Fruit fly (Drosophila melanogaster) whole organism, embryonic: Measurements from ENCODE around the gene mmd.
A peak's percentile ranks its signal among the peaks of the same experiment; 100 is the strongest.

Experiments
- Ada2b ChIP-seq: fragments of 200-800 bp; sonication (Bioruptor generic); IDR thresholded peaks from 2 replicates; pipeline ENCODE4 v1.3.6; 2022; ENCODE audit warnings: missing biosample characterization, missing genetic modification characterization
- Antp ChIP-seq: fragments of 200-800 bp; sonication (Bioruptor generic); optimal IDR thresholded peaks from 3 replicates; lab custom pipeline; 2016; ENCODE audit warnings: missing biosample characterization, missing genetic modification characterization
- CG1024 ChIP-seq: fragments of 200-800 bp; sonication (Bioruptor generic); IDR thresholded peaks from 2 replicates; pipeline ENCODE4 v1.3.6; 2022; ENCODE audit warnings: missing biosample characterization, missing genetic modification characterization
- CG10462 ChIP-seq: fragments of 200-800 bp; sonication (Bioruptor generic); optimal IDR thresholded peaks from 2 replicates; lab custom pipeline; 2016; ENCODE audit warnings: missing biosample characterization, missing genetic modification characterization
- CG11085 ChIP-seq: fragments of 200-800 bp; sonication (Bioruptor generic); IDR thresholded peaks from 2 replicates; pipeline ENCODE4 v1.3.6; 2022; ENCODE audit warnings: missing biosample characterization, missing genetic modification characterization
- CG11247 ChIP-seq: fragments of 200-800 bp; sonication (Bioruptor generic); IDR thresholded peaks from 2 replicates; pipeline ENCODE4 v1.3.6; 2022; ENCODE audit warnings: missing biosample characterization, missing genetic modification characterization
- CG11723 ChIP-seq: fragments of 200-800 bp; sonication (Bioruptor generic); optimal IDR thresholded peaks from 2 replicates; lab custom pipeline; 2017; ENCODE audit warnings: missing biosample characterization, mild to moderate bottlenecking, missing genetic modification characterization
- CG13123 ChIP-seq: fragments of 200-800 bp; sonication (Bioruptor generic); optimal IDR thresholded peaks from 2 replicates; lab custom pipeline; 2016; ENCODE audit warnings: missing biosample characterization, missing genetic modification characterization
- CG13624 ChIP-seq: fragments of 200-800 bp; sonication (Bioruptor generic); optimal IDR thresholded peaks from 2 replicates; lab custom pipeline; 2016; ENCODE audit warnings: missing biosample characterization, missing genetic modification characterization
- CG13894 ChIP-seq: fragments of 200-800 bp; sonication (Bioruptor generic); optimal IDR thresholded peaks from 3 replicates; lab custom pipeline; 2018; ENCODE audit warnings: missing biosample characterization, mild to moderate bottlenecking, missing genetic modification characterization, moderate library complexity
- CG14014 ChIP-seq: fragments of 200-800 bp; sonication (Bioruptor generic); IDR thresholded peaks from 2 replicates; pipeline ENCODE4 v1.3.6; 2022; ENCODE audit warnings: missing biosample characterization, missing genetic modification characterization
- CG14860 ChIP-seq: fragments of 200-800 bp; sonication (Bioruptor generic); IDR thresholded peaks from 3 replicates; pipeline ENCODE4 v1.3.6; 2022; ENCODE audit warnings: missing biosample characterization, missing genetic modification characterization; ENCODE audit not compliant: partially characterized antibody
- CG15514 ChIP-seq: fragments of 200-800 bp; sonication (Bioruptor generic); optimal IDR thresholded peaks from 3 replicates; lab custom pipeline; 2017; ENCODE audit warnings: missing biosample characterization, missing genetic modification characterization, mild to moderate bottlenecking, moderate library complexity, missing genetic modification reagents
- CG16863 ChIP-seq: fragments of 200-800 bp; sonication (Bioruptor generic); optimal IDR thresholded peaks from 3 replicates; lab custom pipeline; 2016; ENCODE audit warnings: missing biosample characterization, missing genetic modification characterization
- CG17829 ChIP-seq: fragments of 200-800 bp; optimal IDR thresholded peaks from 2 replicates; lab custom pipeline; 2019; ENCODE audit warnings: missing biosample characterization, mild to moderate bottlenecking, missing genetic modification characterization, moderate library complexity
- CG18011 ChIP-seq: fragments of 200-800 bp; sonication (Bioruptor generic); optimal IDR thresholded peaks from 2 replicates; lab custom pipeline; 2017; ENCODE audit warnings: missing biosample characterization, missing genetic modification characterization, mild to moderate bottlenecking, moderate library complexity, missing genotype
- CG6175 ChIP-seq: fragments of 200-800 bp; sonication (Bioruptor generic); IDR thresholded peaks from 3 replicates; pipeline ENCODE4 v1.3.6; 2022; ENCODE audit warnings: missing biosample characterization, missing genetic modification characterization
- CG6254 ChIP-seq: fragments of 200-800 bp; sonication (Bioruptor generic); optimal IDR thresholded peaks from 3 replicates; lab custom pipeline; 2017; ENCODE audit warnings: mild to moderate bottlenecking, missing biosample characterization, missing genetic modification reagents, missing genetic modification characterization
- CG7987 ChIP-seq: fragments of 200-800 bp; sonication (Bioruptor generic); optimal IDR thresholded peaks from 2 replicates; lab custom pipeline; 2018; ENCODE audit warnings: missing biosample characterization, mild to moderate bottlenecking, missing genetic modification characterization, moderate library complexity
- CG8281 ChIP-seq: fragments of 200-800 bp; sonication (Bioruptor generic); optimal IDR thresholded peaks from 2 replicates; lab custom pipeline; 2018; ENCODE audit warnings: missing biosample characterization, mild to moderate bottlenecking, missing genetic modification characterization, moderate library complexity
- CG8478 ChIP-seq: fragments of >200 bp; optimal IDR thresholded peaks from 2 replicates; lab custom pipeline; 2018
- CG8765 ChIP-seq: fragments of 200-800 bp; sonication (Bioruptor generic); IDR thresholded peaks from 2 replicates; pipeline ENCODE4 v1.3.6; 2022; ENCODE audit warnings: missing biosample characterization, missing genetic modification characterization
- CG9932 ChIP-seq: fragments of 200-800 bp; sonication (Bioruptor generic); IDR thresholded peaks from 2 replicates; pipeline ENCODE4 v1.3.6; 2022; ENCODE audit warnings: missing biosample characterization, missing genetic modification characterization
- Dip3 ChIP-seq: fragments of 200-800 bp; sonication (Bioruptor generic); optimal IDR thresholded peaks from 3 replicates; lab custom pipeline; 2016; ENCODE audit warnings: missing biosample characterization, missing genetic modification characterization
- Eip74EF ChIP-seq, 2 experiments: fragments of 200-800 bp in 1 of 2; fragments of >200 bp in 1 of 2; sonication (Bioruptor generic) in 1 of 2; optimal IDR thresholded peaks; 2 replicates each; lab custom pipeline; 2017 to 2019; ENCODE audit warnings: missing biosample characterization in 2 of 2, missing genetic modification characterization in 2 of 2, mild to moderate bottlenecking in 1 of 2, moderate library complexity in 1 of 2
- Elba2 ChIP-seq: fragments of 200-800 bp; sonication (Bioruptor generic); optimal IDR thresholded peaks from 3 replicates; lab custom pipeline; 2016; ENCODE audit warnings: missing biosample characterization, missing genetic modification characterization
- HHEX ChIP-seq: fragments of 200-800 bp; sonication (Bioruptor generic); optimal IDR thresholded peaks from 3 replicates; lab custom pipeline; 2017; ENCODE audit warnings: missing biosample characterization, mild to moderate bottlenecking, missing genetic modification characterization, missing genetic modification reagents
- HLH54F ChIP-seq: fragments of 200-800 bp; sonication (Bioruptor generic); optimal IDR thresholded peaks from 3 replicates; lab custom pipeline; 2016; ENCODE audit warnings: missing biosample characterization, missing genetic modification characterization
- Hr51 ChIP-seq, 2 experiments: fragments of 200-800 bp; sonication (Bioruptor generic); optimal IDR thresholded peaks; 2 replicates in 1 of 2; 3 replicates in 1 of 2; lab custom pipeline; 2016 to 2018; ENCODE audit warnings: missing biosample characterization in 2 of 2, missing genetic modification characterization in 2 of 2, mild to moderate bottlenecking in 1 of 2, moderate library complexity in 1 of 2
- Nf-YC ChIP-seq: fragments of 200-800 bp; optimal IDR thresholded peaks from 3 replicates; lab custom pipeline; 2019; ENCODE audit warnings: missing biosample characterization, mild to moderate bottlenecking, missing genetic modification characterization, moderate library complexity
- Pdp1 ChIP-seq, 2 experiments: fragments of 200-800 bp; sonication (Bioruptor generic); optimal IDR thresholded peaks; 3 replicates each; lab custom pipeline; 2016; ENCODE audit warnings: missing biosample characterization in 2 of 2, missing genetic modification characterization in 2 of 2, mild to moderate bottlenecking in 1 of 2, moderate library complexity in 1 of 2
- Ptx1 ChIP-seq: fragments of 200-800 bp; sonication (Bioruptor generic); IDR thresholded peaks from 2 replicates; pipeline ENCODE4 v1.3.6; 2022; ENCODE audit warnings: missing biosample characterization, missing genetic modification characterization
- Ssrp ChIP-seq: fragments of 200-800 bp; sonication (Bioruptor generic); optimal IDR thresholded peaks from 2 replicates; lab custom pipeline; 2018; ENCODE audit warnings: missing biosample characterization, mild to moderate bottlenecking, missing genetic modification characterization, moderate library complexity
- ash1 ChIP-seq: fragments of 200-800 bp; sonication (Bioruptor generic); optimal IDR thresholded peaks from 2 replicates; lab custom pipeline; 2018; ENCODE audit warnings: missing biosample characterization, mild to moderate bottlenecking, missing genetic modification characterization
- btn ChIP-seq: fragments of 200-800 bp; sonication (Bioruptor generic); optimal IDR thresholded peaks from 2 replicates; lab custom pipeline; 2016; ENCODE audit warnings: missing biosample characterization, missing genetic modification characterization
- caup ChIP-seq: fragments of 200-800 bp; sonication (Bioruptor generic); optimal IDR thresholded peaks from 3 replicates; lab custom pipeline; 2017; ENCODE audit warnings: missing biosample characterization, mild to moderate bottlenecking, missing genetic modification characterization, moderate library complexity; ENCODE audit not compliant: severe bottlenecking
- cg ChIP-seq: fragments of 200-800 bp; sonication (Bioruptor generic); optimal IDR thresholded peaks from 3 replicates; lab custom pipeline; 2019; ENCODE audit warnings: missing biosample characterization, mild to moderate bottlenecking, missing genetic modification characterization, moderate library complexity
- dati ChIP-seq: fragments of 200-800 bp; sonication (Bioruptor generic); IDR thresholded peaks from 2 replicates; pipeline ENCODE4 v1.3.6; 2022; ENCODE audit warnings: missing biosample characterization, missing genetic modification characterization
- dmrt11E ChIP-seq: fragments of 200-800 bp; sonication (Bioruptor generic); optimal IDR thresholded peaks from 3 replicates; lab custom pipeline; 2018; ENCODE audit warnings: missing biosample characterization, mild to moderate bottlenecking, missing genetic modification characterization, moderate library complexity
- gro ChIP-seq: fragments of 200-800 bp; sonication (Bioruptor generic); optimal IDR thresholded peaks from 2 replicates; lab custom pipeline; 2016; ENCODE audit warnings: missing biosample characterization, missing genetic modification characterization
- jing ChIP-seq: fragments of 200-800 bp; sonication (Bioruptor generic); optimal IDR thresholded peaks from 2 replicates; lab custom pipeline; 2018; ENCODE audit warnings: missing biosample characterization, mild to moderate bottlenecking, missing genetic modification characterization
- nom ChIP-seq: fragments of 200-800 bp; sonication (Bioruptor generic); optimal IDR thresholded peaks from 2 replicates; lab custom pipeline; 2017; ENCODE audit warnings: missing biosample characterization, missing genetic modification characterization, mild to moderate bottlenecking, moderate library complexity, missing genetic modification reagents
- pb ChIP-seq: fragments of 200-800 bp; sonication (Bioruptor generic); optimal IDR thresholded peaks from 3 replicates; lab custom pipeline; 2016; ENCODE audit warnings: missing biosample characterization, missing genetic modification characterization
- pita ChIP-seq: fragments of 200-800 bp; sonication (Bioruptor generic); optimal IDR thresholded peaks from 2 replicates; lab custom pipeline; 2017; ENCODE audit warnings: missing biosample characterization, mild to moderate bottlenecking, missing genetic modification characterization
- pros ChIP-seq: fragments of 200-800 bp; sonication (Bioruptor generic); optimal IDR thresholded peaks from 3 replicates; lab custom pipeline; 2019; ENCODE audit warnings: missing biosample characterization, mild to moderate bottlenecking, missing genetic modification characterization, moderate library complexity
- repo ChIP-seq: fragments of 200-800 bp; sonication (Bioruptor generic); optimal IDR thresholded peaks from 2 replicates; lab custom pipeline; 2016; ENCODE audit warnings: missing biosample characterization, missing genetic modification characterization
- rib ChIP-seq: fragments of 200-800 bp; sonication (Bioruptor generic); IDR thresholded peaks from 2 replicates; pipeline ENCODE4 v1.3.6; 2022; ENCODE audit warnings: missing biosample characterization, missing genetic modification characterization
- run ChIP-seq: fragments of 200-800 bp; sonication (Bioruptor generic); optimal IDR thresholded peaks from 3 replicates; lab custom pipeline; 2018; ENCODE audit warnings: missing biosample characterization, mild to moderate bottlenecking, missing genetic modification characterization
- tap ChIP-seq: fragments of 200-800 bp; optimal IDR thresholded peaks from 3 replicates; lab custom pipeline; 2019; ENCODE audit warnings: missing biosample characterization, mild to moderate bottlenecking, missing genetic modification characterization, moderate library complexity
- zf30C ChIP-seq: fragments of 200-800 bp; sonication (Bioruptor generic); optimal IDR thresholded peaks from 3 replicates; lab custom pipeline; 2018; ENCODE audit warnings: missing biosample characterization, mild to moderate bottlenecking, missing genetic modification characterization

The mmd gene

dm6 chrX:15989631-15990030, 16.7 kb upstream of the mmd start:
- TF ChIP-seq CG16863 (GFP tag; lab: Kevin White, UChicago) (no peak), Eip74EF (GFP tag; optimal IDR thresholded peaks at IDR 0.05; lab: Kevin White, UChicago) (no peak), CG6254 (GFP tag; lab: Kevin White, UChicago) (no peak), CG14860 (GFP tag; lab: Robert Waterston, UW) (no peak), CG13624 (no peak), Elba2 (GFP tag; lab: Kevin White, UChicago) (peak; percentile 37), Dip3 (no peak)

dm6 chrX:15986654-15987053, 13.7 kb upstream of the mmd start, which contains the start of gene ND-20:
TSS of gene ND-20 (minus strand) at chrX:15986808.
- TF ChIP-seq zf30C (GFP tag; lab: Kevin White, UChicago) (no peak), CG8281 (tag; lab: Kevin White, UChicago) (no peak), CG11723 (peak; percentile 12), dmrt11E (tag; lab: Kevin White, UChicago) (no peak), ash1 (no peak), Ssrp (tag; lab: Kevin White, UChicago) (peak; percentile 0), CG1024 (GFP tag; lab: Robert Waterston, UW) (peak; percentile 89), HHEX (GFP tag; lab: Kevin White, UChicago) (no peak), Antp (GFP tag; lab: Kevin White, UChicago) (no peak), CG15514 (GFP tag; lab: Kevin White, UChicago) (peak; percentile 79), pros (GFP tag; lab: Kevin White, UChicago) (no peak), dati (no peak), gro (GFP tag; lab: Kevin White, UChicago) (no peak), CG13894 (no peak), CG6175 (GFP tag; lab: Robert Waterston, UW) (no peak), Ada2b (GFP tag; lab: Robert Waterston, UW) (no peak), CG11085 (GFP tag; lab: Robert Waterston, UW) (no peak), CG8478 (no peak), rib (no peak), cg (GFP tag; lab: Kevin White, UChicago) (no peak), CG18011 (GFP tag; lab: Kevin White, UChicago) (no peak), CG8765 (GFP tag; lab: Robert Waterston, UW) (no peak), repo (GFP tag; lab: Kevin White, UChicago) (no peak), CG7987 (GFP tag; lab: Kevin White, UChicago) (no peak), CG9932 (GFP tag; lab: Robert Waterston, UW) (no peak), pb (no peak), pita (GFP tag; lab: Kevin White, UChicago) (no peak), Pdp1 (GFP tag; optimal IDR thresholded peaks at IDR 0.05; lab: Kevin White, UChicago) (peak in 1 of 2 experiments; percentile 93), btn (GFP tag; lab: Kevin White, UChicago) (no peak), Nf-YC (tag; lab: Kevin White, UChicago) (no peak), run (no peak), HLH54F (GFP tag; lab: Kevin White, UChicago) (peak; percentile 17), CG10462 (no peak), CG13123 (no peak), CG11247 (no peak), tap (tag; lab: Kevin White, UChicago) (no peak), CG17829 (tag; lab: Kevin White, UChicago) (peak; percentile 45), Hr51 (GFP tag; optimal IDR thresholded peaks at IDR 0.05; lab: Kevin White, UChicago) (no peak), jing (GFP tag; lab: Kevin White, UChicago) (no peak), Ptx1 (no peak), nom (GFP tag; lab: Kevin White, UChicago) (no peak), caup (GFP tag; lab: Kevin White, UChicago) (no peak), CG14014 (GFP tag; lab: Robert Waterston, UW) (no peak)
